Worm (Caenorhabditis elegans) whole organism, L3 larva: ENCODE results near the gene seu-1.

Experiments
- R02D3.7 ChIP-seq: fragments of 150-350 bp; optimal IDR thresholded peaks from 2 replicates; lab custom pipeline; 2014; ENCODE audit warnings: missing biosample characterization, missing genetic modification characterization
- ZK546.5 ChIP-seq: sonication (generic microtip); optimal IDR thresholded peaks from 2 replicates; lab custom pipeline; 2017; ENCODE audit warnings: missing biosample characterization, missing genetic modification characterization
- aly-2 ChIP-seq: fragments of 150-350 bp; optimal IDR thresholded peaks from 2 replicates; lab custom pipeline; 2014; ENCODE audit warnings: missing biosample characterization, missing genetic modification characterization
- ama-1 ChIP-seq: fragments of 150-350 bp; optimal IDR thresholded peaks from 2 replicates; lab custom pipeline; 2018
- ceh-16 ChIP-seq: sonication (generic microtip); optimal IDR thresholded peaks from 2 replicates; lab custom pipeline; 2017; ENCODE audit warnings: missing biosample characterization, missing genetic modification characterization
- ceh-28 ChIP-seq: fragments of 150-350 bp; optimal IDR thresholded peaks from 2 replicates; lab custom pipeline; 2014; ENCODE audit warnings: missing biosample characterization, missing genetic modification reagents, missing genetic modification characterization
- ceh-82 ChIP-seq: fragments of 150-350 bp; optimal IDR thresholded peaks from 2 replicates; lab custom pipeline; 2014; ENCODE audit warnings: missing biosample characterization, missing genetic modification characterization
- ceh-9 ChIP-seq: sonication (generic microtip); optimal IDR thresholded peaks from 2 replicates; lab custom pipeline; 2018; ENCODE audit warnings: missing biosample characterization, missing genetic modification characterization
- daf-12 ChIP-seq: fragments of 150-350 bp; optimal IDR thresholded peaks from 2 replicates; lab custom pipeline; 2014; ENCODE audit warnings: missing biosample characterization, missing genetic modification reagents, missing genetic modification characterization
- egl-27 ChIP-seq: sonication (generic microtip); optimal IDR thresholded peaks from 4 replicates; lab custom pipeline; 2017; ENCODE audit warnings: missing biosample characterization, missing genetic modification reagents, missing genetic modification characterization
- egl-5 ChIP-seq: fragments of 150-350 bp; optimal IDR thresholded peaks from 2 replicates; lab custom pipeline; 2017; ENCODE audit warnings: missing biosample characterization, missing genetic modification reagents, missing genetic modification characterization, inconsistent platforms
- elt-1 ChIP-seq: fragments of 150-350 bp; optimal IDR thresholded peaks from 2 replicates; lab custom pipeline; 2014; ENCODE audit warnings: missing biosample characterization, missing genetic modification characterization
- elt-2 ChIP-seq: sonication (generic microtip); optimal IDR thresholded peaks from 2 replicates; lab custom pipeline; 2016; ENCODE audit warnings: missing genetic modification reagents, mild to moderate bottlenecking, missing genetic modification characterization, missing compliant biosample characterization
- elt-3 ChIP-seq, 3 experiments: fragments of 150-350 bp in 1 of 3; sonication (generic microtip) in 2 of 3; optimal IDR thresholded peaks; 2 replicates in 2 of 3; 4 replicates in 1 of 3; lab custom pipeline; 2014 to 2017; ENCODE audit warnings: missing biosample characterization in 3 of 3, missing genetic modification characterization in 3 of 3
- eor-1 ChIP-seq, 2 experiments: fragments of 150-350 bp; optimal IDR thresholded peaks; 2 replicates each; lab custom pipeline; 2014 to 2018; ENCODE audit warnings: missing biosample characterization in 2 of 2, missing genetic modification characterization in 2 of 2
- fkh-10 ChIP-seq: sonication (generic microtip); optimal IDR thresholded peaks from 2 replicates; lab custom pipeline; 2017; ENCODE audit warnings: missing biosample characterization, missing genetic modification reagents, missing genetic modification characterization
- fkh-2 ChIP-seq: fragments of 150-350 bp; optimal IDR thresholded peaks from 2 replicates; lab custom pipeline; 2014; ENCODE audit warnings: missing biosample characterization, missing genetic modification reagents, missing genetic modification characterization
- fos-1 ChIP-seq: fragments of 150-350 bp; optimal IDR thresholded peaks from 2 replicates; lab custom pipeline; 2014; ENCODE audit warnings: missing biosample characterization, missing genetic modification characterization
- hmg-11 ChIP-seq: sonication (generic microtip); optimal IDR thresholded peaks from 2 replicates; lab custom pipeline; 2016; ENCODE audit warnings: missing genetic modification characterization, missing compliant biosample characterization
- jun-1 ChIP-seq: fragments of 150-350 bp; optimal IDR thresholded peaks from 2 replicates; lab custom pipeline; 2014; ENCODE audit warnings: missing biosample characterization, missing genetic modification reagents, missing genetic modification characterization
- lin-15B ChIP-seq: fragments of 150-350 bp; optimal IDR thresholded peaks from 2 replicates; lab custom pipeline; 2014; ENCODE audit warnings: missing biosample characterization, missing genetic modification characterization
- lin-39 ChIP-seq: fragments of 150-350 bp; optimal IDR thresholded peaks from 2 replicates; lab custom pipeline; 2018; ENCODE audit warnings: missing biosample characterization, missing genetic modification reagents, missing genetic modification characterization
- lsy-12 ChIP-seq: sonication (generic microtip); optimal IDR thresholded peaks from 2 replicates; lab custom pipeline; 2016; ENCODE audit warnings: mild to moderate bottlenecking, missing genetic modification characterization, missing compliant biosample characterization
- mdl-1 ChIP-seq: fragments of 150-350 bp; optimal IDR thresholded peaks from 2 replicates; lab custom pipeline; 2014; ENCODE audit warnings: missing biosample characterization, missing genetic modification characterization
- mml-1 ChIP-seq: fragments of 150-350 bp; sonication (generic microtip); optimal IDR thresholded peaks from 3 replicates; lab custom pipeline; 2014; ENCODE audit warnings: missing biosample characterization, missing genetic modification characterization
- nfya-1 ChIP-seq: sonication (generic microtip); optimal IDR thresholded peaks from 2 replicates; lab custom pipeline; 2017; ENCODE audit warnings: missing genetic modification characterization, mild to moderate bottlenecking, missing compliant biosample characterization, antibody characterized with exemption, moderate library complexity; ENCODE audit not compliant: insufficient read depth
- nhr-11 ChIP-seq: fragments of 150-350 bp; optimal IDR thresholded peaks from 2 replicates; lab custom pipeline; 2014; ENCODE audit warnings: missing biosample characterization, missing genetic modification characterization
- nhr-12 ChIP-seq: fragments of 150-350 bp; optimal IDR thresholded peaks from 2 replicates; lab custom pipeline; 2014; ENCODE audit warnings: missing biosample characterization, missing genetic modification characterization
- nhr-23 ChIP-seq: fragments of 150-350 bp; optimal IDR thresholded peaks from 2 replicates; lab custom pipeline; 2014; ENCODE audit warnings: missing biosample characterization, missing genetic modification reagents, missing genetic modification characterization
- nhr-237 ChIP-seq: fragments of 150-350 bp; optimal IDR thresholded peaks from 2 replicates; lab custom pipeline; 2014; ENCODE audit warnings: missing biosample characterization, missing genetic modification characterization
- nhr-25 ChIP-seq: sonication (generic microtip); optimal IDR thresholded peaks from 2 replicates; lab custom pipeline; 2017; ENCODE audit warnings: missing biosample characterization, missing genetic modification characterization
- nhr-28 ChIP-seq: fragments of 150-350 bp; optimal IDR thresholded peaks from 2 replicates; lab custom pipeline; 2014; ENCODE audit warnings: missing biosample characterization, missing genetic modification characterization
- nhr-43 ChIP-seq: sonication (generic microtip); optimal IDR thresholded peaks from 2 replicates; lab custom pipeline; 2016; ENCODE audit warnings: mild to moderate bottlenecking, missing genetic modification characterization, missing compliant biosample characterization; ENCODE audit not compliant: poor library complexity, severe bottlenecking
- nhr-67 ChIP-seq: fragments of 150-350 bp; optimal IDR thresholded peaks from 2 replicates; lab custom pipeline; 2014; ENCODE audit warnings: missing biosample characterization, missing genetic modification characterization
- nhr-76 ChIP-seq: fragments of 150-350 bp; sonication (generic microtip); optimal IDR thresholded peaks from 5 replicates; lab custom pipeline; 2014; ENCODE audit warnings: missing biosample characterization, missing genetic modification characterization
- nhr-77 ChIP-seq: fragments of 150-350 bp; optimal IDR thresholded peaks from 2 replicates; lab custom pipeline; 2014; ENCODE audit warnings: missing biosample characterization, missing genetic modification characterization
- pha-4 ChIP-seq: fragments of 150-350 bp; optimal IDR thresholded peaks from 2 replicates; lab custom pipeline; 2014; ENCODE audit warnings: missing biosample characterization, missing genetic modification reagents, missing genetic modification characterization
- pqm-1 ChIP-seq: fragments of 150-350 bp; optimal IDR thresholded peaks from 2 replicates; lab custom pipeline; 2017; ENCODE audit warnings: missing biosample characterization, missing genetic modification characterization, inconsistent platforms
- sea-2 ChIP-seq: fragments of 150-350 bp; sonication (generic microtip); optimal IDR thresholded peaks from 4 replicates; lab custom pipeline; 2014; ENCODE audit warnings: missing biosample characterization, missing genetic modification reagents, missing genetic modification characterization
- skn-1 ChIP-seq: fragments of 150-350 bp; optimal IDR thresholded peaks from 2 replicates; lab custom pipeline; 2014; ENCODE audit warnings: missing biosample characterization, missing genetic modification characterization
- snpc-4 ChIP-seq: fragments of 150-350 bp; optimal IDR thresholded peaks from 2 replicates; lab custom pipeline; 2014; ENCODE audit warnings: missing biosample characterization, missing genetic modification characterization
- tbx-2 ChIP-seq: sonication (generic microtip); optimal IDR thresholded peaks from 2 replicates; lab custom pipeline; 2016; ENCODE audit warnings: mild to moderate bottlenecking, missing genetic modification characterization, missing compliant biosample characterization
- unc-39 ChIP-seq: sonication (generic microtip); optimal IDR thresholded peaks from 4 replicates; lab custom pipeline; 2017; ENCODE audit warnings: missing biosample characterization, missing genetic modification characterization
- unc-62 ChIP-seq: fragments of 150-350 bp; sonication (generic microtip); optimal IDR thresholded peaks from 4 replicates; lab custom pipeline; 2014; ENCODE audit warnings: missing biosample characterization, missing genetic modification reagents, missing genetic modification characterization
- zag-1 ChIP-seq: fragments of 150-350 bp; optimal IDR thresholded peaks from 2 replicates; lab custom pipeline; 2014; ENCODE audit warnings: missing biosample characterization, missing genetic modification characterization
- ztf-11 ChIP-seq: fragments of 150-350 bp; optimal IDR thresholded peaks from 2 replicates; lab custom pipeline; 2014; ENCODE audit warnings: missing biosample characterization, missing genetic modification characterization
- ztf-4 ChIP-seq: fragments of 150-350 bp; optimal IDR thresholded peaks from 2 replicates; lab custom pipeline; 2014; ENCODE audit warnings: missing biosample characterization, missing genetic modification characterization

Gene seu-1

ce11 chrIV:6321667-6322066 is 7.8 kb upstream of the seu-1 start, which contains the start of gene Y73B6BL.29 (continued):
- no peak for TF ChIP-seq nhr-28 (tag; lab: Kevin White, UChicago)
- TF ChIP-seq ceh-28 (tag; lab: Kevin White, UChicago): peak; percentile 67

- TF ChIP-seq nhr-76 (tag; lab: Kevin White, UChicago): peak; percentile 1
- peak; percentile 92 for TF ChIP-seq jun-1 (tag; lab: Kevin White, UChicago)
- peak; percentile 76 for TF ChIP-seq ztf-4 (tag; lab: Kevin White, UChicago)
- peak; percentile 98 for TF ChIP-seq nfya-1 (tag; lab: Kevin White, UChicago)
- TF ChIP-seq zag-1 (tag; lab: Kevin White, UChicago): peak; percentile 57
- peak; percentile 99 for TF ChIP-seq lin-39
- TF ChIP-seq ceh-82 (tag; lab: Kevin White, UChicago): peak; percentile 83
- peak; percentile 98 for TF ChIP-seq pha-4 (tag; lab: Kevin White, UChicago)
- TF ChIP-seq egl-5 (tag; lab: Kevin White, UChicago): peak; percentile 96
- peak; percentile 59 for TF ChIP-seq unc-62 (GFP tag; lab: Kevin White, UChicago)
- peak; percentile 92 for TF ChIP-seq hmg-11
- TF ChIP-seq unc-39 (tag; lab: Kevin White, UChicago): no peak
- peak; percentile 37 for TF ChIP-seq nhr-77 (tag; lab: Kevin White, UChicago)
- TF ChIP-seq nhr-25: peak; percentile 98
- TF ChIP-seq sea-2 (GFP tag; lab: Kevin White, UChicago): no peak
- peak; percentile 73 for TF ChIP-seq skn-1 (tag; lab: Kevin White, UChicago)
- peak; percentile 79 for TF ChIP-seq fkh-10
- TF ChIP-seq mdl-1: peak; percentile 15
- TF ChIP-seq elt-3 (tag; optimal IDR thresholded peaks at IDR 0.05; lab: Kevin White, UChicago): peak in 1 of 3 experiments; percentile 89
- peak; percentile 96 for TF ChIP-seq nhr-43 (tag; lab: Kevin White, UChicago)
- peak; percentile 84 for TF ChIP-seq ceh-28 (tag; lab: Kevin White, UChicago)
- TF ChIP-seq lsy-12: peak; percentile 98
- TF ChIP-seq elt-1 (tag; lab: Kevin White, UChicago): peak; percentile 55
- peak; percentile 79 for TF ChIP-seq elt-2
- TF ChIP-seq nhr-237: no peak
- no peak for TF ChIP-seq aly-2 (tag; lab: Kevin White, UChicago)
- no peak for TF ChIP-seq fkh-2 (tag; lab: Kevin White, UChicago)
- TF ChIP-seq ztf-11 (tag; lab: Kevin White, UChicago): no peak
- TF ChIP-seq tbx-2 (tag; lab: Kevin White, UChicago): peak; percentile 90
- peak; percentile 78 for TF ChIP-seq nhr-11
- TF ChIP-seq mml-1 (tag; lab: Kevin White, UChicago): no peak
- no peak for TF ChIP-seq ceh-16 (tag; lab: Kevin White, UChicago)
- no peak for TF ChIP-seq daf-12
- peak; percentile 83 for TF ChIP-seq pqm-1 (tag; lab: Kevin White, UChicago)
- no peak for TF ChIP-seq ceh-9
- no peak for TF ChIP-seq nhr-28 (tag; lab: Kevin White, UChicago)
- TF ChIP-seq ZK546.5 (tag; lab: Kevin White, UChicago): peak; percentile 100
- TF ChIP-seq nhr-23 (tag; lab: Kevin White, UChicago): peak; percentile 98
- TF ChIP-seq snpc-4: peak; percentile 86
- TF ChIP-seq egl-27: peak; percentile 78
- TF ChIP-seq fos-1 (tag; lab: Kevin White, UChicago): no peak
- no peak for TF ChIP-seq nhr-67 (tag; lab: Kevin White, UChicago)
- peak; percentile 39 for TF ChIP-seq ama-1 (lab: Kevin White, UChicago)
- no peak for TF ChIP-seq nhr-12
- peak; percentile 96 for TF ChIP-seq R02D3.7
- TF ChIP-seq eor-1 (tag; optimal IDR thresholded peaks at IDR 0.05; lab: Kevin White, UChicago): no peak
- TF ChIP-seq lin-15B (tag; lab: Kevin White, UChicago): peak; percentile 97
Measured at ce11 chrIV:6323654-6324224, 5.7 kb upstream of the seu-1 start, which contains the start of gene sqd-1. Gene sqd-1 (plus strand): TSS chrIV:6324174.
